Worm (Caenorhabditis elegans) whole organism, midembryonic: ENCODE measurements around the gene ZK896.1.

ENCODE experiments used
- T22C8.4 ChIP-seq: fragments of 200-800 bp; sonication (Bioruptor generic); IDR thresholded peaks from 2 replicates; pipeline ENCODE4 v1.3.6; 2022; ENCODE audit warnings: missing genetic modification characterization, missing compliant biosample characterization
- flt-1 ChIP-seq: fragments of 200-800 bp; sonication (Bioruptor generic); IDR thresholded peaks from 2 replicates; pipeline ENCODE4 v1.3.6; 2022; ENCODE audit warnings: missing genetic modification characterization, missing compliant biosample characterization
- ref-1 ChIP-seq: fragments of 200-800 bp; sonication (Bioruptor generic); conservative IDR thresholded peaks from 2 replicates; pipeline ENCODE4 v1.3.6; 2022; ENCODE audit warnings: missing genetic modification reagents, missing genetic modification characterization, missing compliant biosample characterization
- ztf-23 ChIP-seq: fragments of 200-800 bp; sonication (Bioruptor generic); IDR thresholded peaks from 2 replicates; pipeline ENCODE4 v1.3.6; 2022; ENCODE audit warnings: missing genetic modification reagents, missing genetic modification characterization, missing compliant biosample characterization
- ztf-29 ChIP-seq: fragments of 200-800 bp; sonication (Bioruptor generic); IDR thresholded peaks from 2 replicates; pipeline ENCODE4 v1.3.6; 2022; ENCODE audit warnings: missing genetic modification reagents, missing genetic modification characterization, missing compliant biosample characterization

DNA sequence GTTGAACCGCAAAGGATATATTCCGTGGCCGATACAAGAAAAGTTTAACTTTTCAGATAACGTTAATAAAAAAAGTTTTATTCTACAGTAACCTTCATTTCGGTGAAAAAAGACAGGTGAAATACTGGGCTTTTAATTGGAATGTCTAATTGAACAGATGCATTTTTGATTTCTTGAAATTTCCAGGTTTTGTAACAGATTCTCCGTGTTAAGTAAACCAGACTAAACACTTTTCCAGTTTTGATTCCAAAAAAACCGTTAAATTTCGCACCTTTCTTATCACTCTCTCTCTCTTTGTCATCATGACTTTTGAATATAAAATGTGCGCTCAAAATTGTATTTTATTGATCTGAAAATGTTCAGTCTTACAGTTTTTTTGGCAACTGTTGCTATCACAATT lies 43.1 kb upstream of the ZK896.1 start, which contains the start of gene C32H11.3:
- TF ChIP-seq flt-1 (GFP tag; lab: Robert Waterston, UW) (no peak), ztf-29 (GFP tag; lab: Robert Waterston, UW) (no peak), ref-1 (GFP tag; lab: Robert Waterston, UW) (no peak), T22C8.4 (no peak), ztf-23 (no peak)
